Worm (Caenorhabditis elegans) whole organism, L1 larva: Measurements from ENCODE around the gene gldi-3.

ENCODE experiments used
- C04F5.9 ChIP-seq: sonication (generic microtip); optimal IDR thresholded peaks from 2 replicates; lab custom pipeline; 2016; ENCODE audit warnings: missing genetic modification characterization, missing compliant biosample characterization
- C16A3.4 ChIP-seq: fragments of 150-350 bp; optimal IDR thresholded peaks from 2 replicates; lab custom pipeline; 2014; ENCODE audit warnings: missing biosample characterization, missing genetic modification characterization
- C34B4.2 ChIP-seq: sonication (generic microtip); optimal IDR thresholded peaks from 2 replicates; lab custom pipeline; 2017; ENCODE audit warnings: mild to moderate bottlenecking, missing genetic modification characterization, missing compliant biosample characterization
- Y116A8C.19 ChIP-seq: sonication (generic microtip); optimal IDR thresholded peaks from 2 replicates; lab custom pipeline; 2016; ENCODE audit warnings: missing compliant biosample characterization, missing genetic modification characterization, borderline replicate concordance
- aha-1 ChIP-seq: fragments of 150-350 bp; optimal IDR thresholded peaks from 2 replicates; lab custom pipeline; 2014; ENCODE audit warnings: missing biosample characterization, missing genetic modification characterization
- alr-1 ChIP-seq: fragments of 200-800 bp; sonication (Bioruptor generic); optimal IDR thresholded peaks from 2 replicates; lab custom pipeline; 2018; ENCODE audit warnings: borderline replicate concordance, mild to moderate bottlenecking, missing genetic modification characterization, missing compliant biosample characterization
- ama-1 ChIP-seq: fragments of 150-350 bp; optimal IDR thresholded peaks from 2 replicates; lab custom pipeline; 2014
- blmp-1 ChIP-seq: fragments of 150-350 bp; optimal IDR thresholded peaks from 2 replicates; lab custom pipeline; 2014; ENCODE audit warnings: missing biosample characterization, missing genetic modification characterization
- ceh-63 ChIP-seq: fragments of 200-800 bp; sonication (Bioruptor generic); optimal IDR thresholded peaks from 2 replicates; lab custom pipeline; 2018; ENCODE audit warnings: mild to moderate bottlenecking, missing genetic modification characterization, missing compliant biosample characterization
- ceh-82 ChIP-seq, 3 experiments: fragments of 150-350 bp in 1 of 3; sonication (generic microtip) in 2 of 3; optimal IDR thresholded peaks; 2 replicates each; lab custom pipeline; 2014 to 2017; ENCODE audit warnings: missing biosample characterization in 3 of 3, missing genetic modification characterization in 3 of 3
- ceh-88 ChIP-seq: fragments of 200-800 bp; sonication (Bioruptor generic); IDR thresholded peaks from 2 replicates; pipeline ENCODE4 v1.3.6; 2022; ENCODE audit warnings: missing genetic modification characterization, missing compliant biosample characterization
- ceh-90 ChIP-seq: sonication (generic microtip); optimal IDR thresholded peaks from 2 replicates; lab custom pipeline; 2016; ENCODE audit warnings: missing genetic modification characterization, missing compliant biosample characterization
- ces-1 ChIP-seq: fragments of 150-350 bp; optimal IDR thresholded peaks from 2 replicates; lab custom pipeline; 2014; ENCODE audit warnings: missing biosample characterization, missing genetic modification reagents, missing genetic modification characterization
- dpl-1 ChIP-seq, 3 experiments: fragments of 150-350 bp in 2 of 3; sonication (generic microtip) in 1 of 3; optimal IDR thresholded peaks; 2 replicates each; lab custom pipeline; 2014 to 2017; ENCODE audit warnings: missing biosample characterization in 3 of 3, missing genetic modification characterization in 3 of 3, missing genetic modification reagents in 3 of 3
- dsc-1 ChIP-seq: sonication (generic microtip); optimal IDR thresholded peaks from 2 replicates; lab custom pipeline; 2016; ENCODE audit warnings: mild to moderate bottlenecking, missing genetic modification characterization, missing compliant biosample characterization
- egl-27 ChIP-seq, 2 experiments: fragments of 150-350 bp in 1 of 2; sonication (generic microtip); optimal IDR thresholded peaks; 3 replicates each; lab custom pipeline; 2017 to 2018; ENCODE audit warnings: missing biosample characterization in 2 of 2, missing genetic modification characterization in 2 of 2, missing genetic modification reagents in 2 of 2
- elt-2 ChIP-seq: sonication (generic microtip); optimal IDR thresholded peaks from 2 replicates; lab custom pipeline; 2016; ENCODE audit warnings: missing genetic modification characterization, mild to moderate bottlenecking, inconsistent platforms, missing compliant biosample characterization, missing genetic modification reagents
- fkh-4 ChIP-seq: sonication (generic microtip); optimal IDR thresholded peaks from 2 replicates; lab custom pipeline; 2016; ENCODE audit warnings: missing compliant biosample characterization, missing genetic modification characterization, borderline replicate concordance
- fkh-8 ChIP-seq: sonication (generic microtip); optimal IDR thresholded peaks from 2 replicates; lab custom pipeline; 2016; ENCODE audit warnings: mild to moderate bottlenecking, missing genetic modification characterization, missing compliant biosample characterization
- hlh-4 ChIP-seq: sonication (generic microtip); optimal IDR thresholded peaks from 2 replicates; lab custom pipeline; 2016; ENCODE audit warnings: mild to moderate bottlenecking, missing genetic modification characterization, missing compliant biosample characterization
- hpl-2 ChIP-seq: fragments of 150-350 bp; optimal IDR thresholded peaks from 2 replicates; lab custom pipeline; 2014; ENCODE audit warnings: missing biosample characterization, missing genetic modification reagents, missing genetic modification characterization
- irx-1 ChIP-seq: sonication (generic microtip); optimal IDR thresholded peaks from 2 replicates; lab custom pipeline; 2016; ENCODE audit warnings: missing genetic modification characterization, missing compliant biosample characterization
- isw-1 ChIP-seq: fragments of 200-800 bp; sonication (Bioruptor generic); IDR thresholded peaks from 2 replicates; pipeline ENCODE4 v1.3.6; 2022; ENCODE audit warnings: missing genetic modification characterization, missing compliant biosample characterization
- lin-13 ChIP-seq: fragments of 150-350 bp; optimal IDR thresholded peaks from 2 replicates; lab custom pipeline; 2014; ENCODE audit warnings: missing biosample characterization, missing genetic modification reagents, missing genetic modification characterization
- lin-14 ChIP-seq: fragments of 200-800 bp; sonication (Bioruptor generic); optimal IDR thresholded peaks from 2 replicates; lab custom pipeline; 2018; ENCODE audit warnings: mild to moderate bottlenecking, missing genetic modification characterization, moderate library complexity, missing compliant biosample characterization
- lin-35 ChIP-seq, 2 experiments: fragments of 150-350 bp; optimal IDR thresholded peaks; 2 replicates each; lab custom pipeline; 2014; ENCODE audit warnings: missing biosample characterization in 2 of 2, missing genetic modification characterization in 2 of 2, missing genetic modification reagents in 2 of 2
- lir-3 ChIP-seq: sonication (generic microtip); optimal IDR thresholded peaks from 2 replicates; lab custom pipeline; 2016; ENCODE audit warnings: mild to moderate bottlenecking, missing genetic modification characterization, moderate library complexity, missing compliant biosample characterization; ENCODE audit not compliant: poor library complexity
- mab-9 ChIP-seq: fragments of 200-800 bp; sonication (Bioruptor generic); IDR thresholded peaks from 2 replicates; pipeline ENCODE4 v1.3.6; 2022; ENCODE audit warnings: missing genetic modification reagents, missing genetic modification characterization, missing compliant biosample characterization
- mdl-1 ChIP-seq, 2 experiments: fragments of 150-350 bp; optimal IDR thresholded peaks; 2 replicates each; lab custom pipeline; 2014 to 2017; ENCODE audit warnings: missing biosample characterization in 2 of 2, missing genetic modification characterization in 2 of 2, inconsistent platforms in 1 of 2
- mef-2 ChIP-seq: fragments of 150-350 bp; optimal IDR thresholded peaks from 2 replicates; lab custom pipeline; 2014; ENCODE audit warnings: missing biosample characterization, missing genetic modification characterization
- nhr-11 ChIP-seq: fragments of 150-350 bp; optimal IDR thresholded peaks from 2 replicates; lab custom pipeline; 2014; ENCODE audit warnings: missing biosample characterization, missing genetic modification characterization
- nhr-20 ChIP-seq: sonication (generic microtip); optimal IDR thresholded peaks from 2 replicates; lab custom pipeline; 2016; ENCODE audit warnings: mild to moderate bottlenecking, missing genetic modification characterization, missing compliant biosample characterization
- nhr-28 ChIP-seq: fragments of 150-350 bp; optimal IDR thresholded peaks from 2 replicates; lab custom pipeline; 2014; ENCODE audit warnings: missing biosample characterization, missing genetic modification characterization
- nhr-47 ChIP-seq: sonication (generic microtip); optimal IDR thresholded peaks from 2 replicates; lab custom pipeline; 2016; ENCODE audit warnings: mild to moderate bottlenecking, missing genetic modification characterization, moderate library complexity, missing compliant biosample characterization
- nhr-76 ChIP-seq: sonication (generic microtip); optimal IDR thresholded peaks from 2 replicates; lab custom pipeline; 2017; ENCODE audit warnings: missing biosample characterization, missing genetic modification characterization
- nhr-77 ChIP-seq: fragments of 150-350 bp; optimal IDR thresholded peaks from 2 replicates; lab custom pipeline; 2014; ENCODE audit warnings: missing biosample characterization, missing genetic modification characterization
- nhr-90 ChIP-seq: sonication (generic microtip); optimal IDR thresholded peaks from 2 replicates; lab custom pipeline; 2016; ENCODE audit warnings: mild to moderate bottlenecking, missing genetic modification characterization, missing compliant biosample characterization; ENCODE audit not compliant: poor library complexity
- pag-3 ChIP-seq: sonication (generic microtip); optimal IDR thresholded peaks from 2 replicates; lab custom pipeline; 2017; ENCODE audit warnings: missing genetic modification characterization, mild to moderate bottlenecking, missing compliant biosample characterization, antibody characterized with exemption, borderline replicate concordance; ENCODE audit not compliant: insufficient read depth
- pax-3 ChIP-seq: fragments of 200-800 bp; sonication (Bioruptor generic); optimal IDR thresholded peaks from 2 replicates; lab custom pipeline; 2018; ENCODE audit warnings: mild to moderate bottlenecking, missing genetic modification characterization, moderate library complexity, missing compliant biosample characterization
- pqm-1 ChIP-seq: sonication (generic microtip); optimal IDR thresholded peaks from 3 replicates; lab custom pipeline; 2017; ENCODE audit warnings: missing biosample characterization, missing genetic modification characterization
- rnt-1 ChIP-seq: sonication (generic microtip); optimal IDR thresholded peaks from 2 replicates; lab custom pipeline; 2016; ENCODE audit warnings: mild to moderate bottlenecking, missing genetic modification characterization, moderate library complexity, missing compliant biosample characterization
- skn-1 ChIP-seq: fragments of 150-350 bp; optimal IDR thresholded peaks from 2 replicates; lab custom pipeline; 2014; ENCODE audit warnings: missing biosample characterization, missing genetic modification characterization
- snpc-4 ChIP-seq: fragments of 150-350 bp; optimal IDR thresholded peaks from 2 replicates; lab custom pipeline; 2014; ENCODE audit warnings: missing biosample characterization, missing genetic modification characterization
- sox-4 ChIP-seq: sonication (generic microtip); optimal IDR thresholded peaks from 2 replicates; lab custom pipeline; 2016; ENCODE audit warnings: missing genetic modification characterization, missing compliant biosample characterization
- sptf-1 ChIP-seq: fragments of 150-350 bp; optimal IDR thresholded peaks from 2 replicates; lab custom pipeline; 2014; ENCODE audit warnings: missing biosample characterization, missing genetic modification characterization
- sup-37 ChIP-seq: fragments of 200-800 bp; sonication (Bioruptor generic); optimal IDR thresholded peaks from 2 replicates; lab custom pipeline; 2018; ENCODE audit warnings: mild to moderate bottlenecking, missing genetic modification characterization, missing compliant biosample characterization
- unc-86 ChIP-seq: sonication (generic microtip); optimal IDR thresholded peaks from 2 replicates; lab custom pipeline; 2016; ENCODE audit warnings: missing genetic modification characterization, missing compliant biosample characterization
- vab-15 ChIP-seq: sonication (generic microtip); optimal IDR thresholded peaks from 2 replicates; lab custom pipeline; 2017; ENCODE audit warnings: missing genotype, mild to moderate bottlenecking, missing genetic modification characterization, missing compliant biosample characterization
- xbp-1 ChIP-seq: sonication (generic microtip); optimal IDR thresholded peaks from 2 replicates; lab custom pipeline; 2016; ENCODE audit warnings: missing genetic modification characterization, missing compliant biosample characterization
- zag-1 ChIP-seq: fragments of 150-350 bp; optimal IDR thresholded peaks from 2 replicates; lab custom pipeline; 2014; ENCODE audit warnings: missing biosample characterization, missing genetic modification characterization
- zip-4 ChIP-seq: fragments of 200-800 bp; sonication (Bioruptor generic); optimal IDR thresholded peaks from 2 replicates; lab custom pipeline; 2018; ENCODE audit warnings: mild to moderate bottlenecking, missing genetic modification characterization, moderate library complexity, missing compliant biosample characterization
- ztf-11 ChIP-seq, 2 experiments: sonication (generic microtip); optimal IDR thresholded peaks; 2 replicates each; lab custom pipeline; 2016 to 2017; ENCODE audit warnings: missing genetic modification characterization in 2 of 2, missing biosample characterization in 1 of 2, missing compliant biosample characterization in 1 of 2
- ztf-4 ChIP-seq: fragments of 150-350 bp; optimal IDR thresholded peaks from 2 replicates; lab custom pipeline; 2014; ENCODE audit warnings: missing biosample characterization, missing genetic modification characterization

Gene gldi-3

DNA sequence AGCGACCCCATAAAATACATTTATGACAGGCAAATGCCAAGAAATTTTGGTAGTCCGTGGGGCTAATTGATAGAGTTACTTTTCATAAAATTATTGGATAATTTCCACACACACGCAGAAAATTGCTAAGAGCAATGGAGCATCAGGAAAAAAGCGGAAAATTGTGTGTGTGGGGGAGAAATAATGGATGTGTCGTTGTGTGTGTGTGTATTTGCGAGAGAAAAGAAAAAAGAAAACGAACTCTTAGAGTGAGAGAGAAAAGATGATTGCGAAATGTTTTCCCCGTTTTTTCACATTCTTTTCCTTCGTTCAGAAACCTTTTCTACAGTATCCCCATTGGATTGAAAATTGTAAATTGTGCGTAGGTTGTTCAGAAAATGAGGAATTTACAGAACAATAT, 1.7 kb upstream of the gldi-3 start (continued):
- TF ChIP-seq vab-15 (tag; lab: Kevin White, UChicago), result no peak
- TF ChIP-seq nhr-90 (tag; lab: Kevin White, UChicago), result no peak
- TF ChIP-seq C34B4.2 (tag; lab: Kevin White, UChicago), result no peak
- TF ChIP-seq mab-9 (GFP tag; lab: Robert Waterston, UW), result no peak
- no peak for TF ChIP-seq zag-1 (tag; lab: Kevin White, UChicago)
- TF ChIP-seq rnt-1 (tag; lab: Kevin White, UChicago), result peak; percentile 36
- TF ChIP-seq irx-1 (tag; lab: Kevin White, UChicago), result no peak
- no peak for TF ChIP-seq pqm-1 (tag; lab: Kevin White, UChicago)
- no peak for TF ChIP-seq ceh-63 (GFP tag; lab: Kevin White, UChicago)
- TF ChIP-seq nhr-28 (tag; lab: Kevin White, UChicago), result no peak
- no peak for TF ChIP-seq hpl-2 (GFP tag; lab: Kevin White, UChicago)
- no peak for TF ChIP-seq ama-1 (lab: Kevin White, UChicago)
- no peak for TF ChIP-seq ceh-90 (tag; lab: Kevin White, UChicago)
- no peak for TF ChIP-seq pax-3 (tag; lab: Kevin White, UChicago)
- peak in 2 of 3 experiments; percentile 10 to 61 for TF ChIP-seq ceh-82 (tag; optimal IDR thresholded peaks at IDR 0.05; lab: Kevin White, UChicago)
- no peak for TF ChIP-seq egl-27 (tag; optimal IDR thresholded peaks at IDR 0.05; lab: Kevin White, UChicago)
- TF ChIP-seq sptf-1 (tag; lab: Kevin White, UChicago), result no peak
- TF ChIP-seq pag-3, result no peak
- peak; percentile 60 for TF ChIP-seq zip-4 (GFP tag; lab: Kevin White, UChicago)
- TF ChIP-seq nhr-47 (tag; lab: Kevin White, UChicago), result peak; percentile 4
- peak in 1 of 3 experiments; percentile 3 for TF ChIP-seq dpl-1 (GFP tag; optimal IDR thresholded peaks at IDR 0.05; lab: Kevin White, UChicago)
- TF ChIP-seq C16A3.4 (tag; lab: Kevin White, UChicago), result no peak
- TF ChIP-seq fkh-4, result no peak
- TF ChIP-seq unc-86 (tag; lab: Kevin White, UChicago), result no peak
- TF ChIP-seq ceh-88 (GFP tag; lab: Robert Waterston, UW), result no peak
- TF ChIP-seq hlh-4 (tag; lab: Kevin White, UChicago), result no peak
- no peak for TF ChIP-seq sup-37 (GFP tag; lab: Kevin White, UChicago)
- no peak for TF ChIP-seq alr-1
- TF ChIP-seq nhr-77 (tag; lab: Kevin White, UChicago), result peak; percentile 40
- TF ChIP-seq ztf-11 (tag; optimal IDR thresholded peaks at IDR 0.05; lab: Kevin White, UChicago), result no peak
- TF ChIP-seq lin-14, result peak; percentile 92
- no peak for TF ChIP-seq elt-2 (tag; lab: Kevin White, UChicago)
- TF ChIP-seq nhr-11 (tag; lab: Kevin White, UChicago), result no peak
- TF ChIP-seq aha-1, result no peak
- TF ChIP-seq dsc-1 (tag; lab: Kevin White, UChicago), result no peak
- TF ChIP-seq C04F5.9 (tag; lab: Kevin White, UChicago), result no peak
- no peak for TF ChIP-seq lin-35 (GFP tag; optimal IDR thresholded peaks at IDR 0.05; lab: Kevin White, UChicago)
- TF ChIP-seq snpc-4 (tag; lab: Kevin White, UChicago), result peak; percentile 28
- no peak for TF ChIP-seq mdl-1 (tag; optimal IDR thresholded peaks at IDR 0.05; lab: Kevin White, UChicago)
- no peak for TF ChIP-seq ces-1 (GFP tag; lab: Kevin White, UChicago)
- no peak for TF ChIP-seq nhr-76 (tag; lab: Kevin White, UChicago)
- no peak for TF ChIP-seq fkh-8 (tag; lab: Kevin White, UChicago)
- TF ChIP-seq xbp-1 (tag; lab: Kevin White, UChicago), result no peak
- TF ChIP-seq skn-1 (tag; lab: Kevin White, UChicago), result peak; percentile 68
- TF ChIP-seq blmp-1, result peak; percentile 75
- TF ChIP-seq lin-13 (GFP tag; lab: Kevin White, UChicago), result no peak
- no peak for TF ChIP-seq isw-1
- TF ChIP-seq sox-4 (tag; lab: Kevin White, UChicago), result no peak
- TF ChIP-seq Y116A8C.19 (tag; lab: Kevin White, UChicago), result no peak
- no peak for TF ChIP-seq mef-2 (tag; lab: Kevin White, UChicago)
- no peak for TF ChIP-seq ztf-4 (tag; lab: Kevin White, UChicago)
- TF ChIP-seq lir-3 (tag; lab: Kevin White, UChicago), result no peak
- no peak for TF ChIP-seq nhr-20 (tag; lab: Kevin White, UChicago)
